Fruit fly (Drosophila melanogaster) whole organism, embryonic: ENCODE results near the gene tsl.

Experiments used
- Abd-B ChIP-seq: fragments of 200-800 bp; sonication (Bioruptor generic); optimal IDR thresholded peaks from 2 replicates; lab custom pipeline; 2018; ENCODE audit warnings: missing biosample characterization, mild to moderate bottlenecking, missing genetic modification characterization, moderate library complexity
- Aef1 ChIP-seq: fragments of 200-800 bp; sonication (Bioruptor generic); IDR thresholded peaks from 3 replicates; pipeline ENCODE4 v1.3.6; 2022; ENCODE audit warnings: missing biosample characterization, missing genetic modification characterization
- Antp ChIP-seq: fragments of 200-800 bp; sonication (Bioruptor generic); optimal IDR thresholded peaks from 3 replicates; lab custom pipeline; 2016; ENCODE audit warnings: missing biosample characterization, missing genetic modification characterization
- Asciz ChIP-seq: fragments of 200-800 bp; sonication (Bioruptor generic); optimal IDR thresholded peaks from 2 replicates; lab custom pipeline; 2017; ENCODE audit warnings: missing biosample characterization, mild to moderate bottlenecking, missing genetic modification characterization, missing genetic modification reagents
- B-H2 ChIP-seq: fragments of 200-800 bp; sonication (Bioruptor generic); optimal IDR thresholded peaks from 2 replicates; lab custom pipeline; 2018; ENCODE audit warnings: missing biosample characterization, mild to moderate bottlenecking, missing genetic modification characterization
- BEAF-32 ChIP-seq: fragments of 200-800 bp; sonication (Bioruptor generic); optimal IDR thresholded peaks from 3 replicates; lab custom pipeline; 2017; ENCODE audit warnings: missing biosample characterization, missing genetic modification characterization, mild to moderate bottlenecking, moderate library complexity, missing genetic modification reagents
- CG10959 ChIP-seq: fragments of 200-800 bp; sonication (Bioruptor generic); IDR thresholded peaks from 2 replicates; pipeline ENCODE4 v1.3.6; 2022; ENCODE audit warnings: missing biosample characterization, missing genetic modification characterization
- CG10979 ChIP-seq: fragments of 200-800 bp; sonication (Bioruptor generic); optimal IDR thresholded peaks from 2 replicates; lab custom pipeline; 2018; ENCODE audit warnings: missing biosample characterization, mild to moderate bottlenecking, missing genetic modification characterization, moderate library complexity
- CG11085 ChIP-seq: fragments of 200-800 bp; sonication (Bioruptor generic); IDR thresholded peaks from 2 replicates; pipeline ENCODE4 v1.3.6; 2022; ENCODE audit warnings: missing biosample characterization, missing genetic modification characterization
- CG11093 ChIP-seq: fragments of 200-800 bp; sonication (Bioruptor generic); IDR thresholded peaks from 3 replicates; pipeline ENCODE4 v1.3.6; 2022; ENCODE audit warnings: missing biosample characterization, missing genetic modification characterization
- CG11456 ChIP-seq: fragments of 200-800 bp; sonication (Bioruptor generic); IDR thresholded peaks from 3 replicates; pipeline ENCODE4 v1.3.6; 2022; ENCODE audit warnings: missing biosample characterization, missing genetic modification characterization
- CG12155 ChIP-seq: fragments of 200-800 bp; sonication (Bioruptor generic); optimal IDR thresholded peaks from 3 replicates; lab custom pipeline; 2016; ENCODE audit warnings: missing biosample characterization, missing genetic modification characterization
- CG12219 ChIP-seq: fragments of 200-800 bp; sonication (Bioruptor generic); optimal IDR thresholded peaks from 3 replicates; lab custom pipeline; 2018; ENCODE audit warnings: missing biosample characterization, mild to moderate bottlenecking, missing genetic modification characterization
- CG13123 ChIP-seq: fragments of 200-800 bp; sonication (Bioruptor generic); optimal IDR thresholded peaks from 2 replicates; lab custom pipeline; 2016; ENCODE audit warnings: missing biosample characterization, missing genetic modification characterization
- CG14860 ChIP-seq: fragments of 200-800 bp; sonication (Bioruptor generic); IDR thresholded peaks from 3 replicates; pipeline ENCODE4 v1.3.6; 2022; ENCODE audit warnings: missing biosample characterization, missing genetic modification characterization; ENCODE audit not compliant: partially characterized antibody
- CG1792 ChIP-seq: fragments of 200-800 bp; sonication (Bioruptor generic); optimal IDR thresholded peaks from 2 replicates; lab custom pipeline; 2016; ENCODE audit warnings: missing biosample characterization, missing genetic modification characterization
- CG18619 ChIP-seq: fragments of 200-800 bp; sonication (Bioruptor generic); optimal IDR thresholded peaks from 3 replicates; lab custom pipeline; 2017; ENCODE audit warnings: missing biosample characterization, mild to moderate bottlenecking, missing genetic modification characterization
- CG18764 ChIP-seq: fragments of 200-800 bp; sonication (Bioruptor generic); optimal IDR thresholded peaks from 3 replicates; lab custom pipeline; 2016; ENCODE audit warnings: missing biosample characterization, missing genetic modification characterization
- CG34224 ChIP-seq: fragments of 200-800 bp; sonication (Bioruptor generic); IDR thresholded peaks from 3 replicates; pipeline ENCODE4 v1.3.6; 2022; ENCODE audit warnings: missing biosample characterization, missing genetic modification characterization; ENCODE audit not compliant: partially characterized antibody
- CG4820 ChIP-seq: fragments of 200-800 bp; sonication (Bioruptor generic); optimal IDR thresholded peaks from 3 replicates; lab custom pipeline; 2016; ENCODE audit warnings: missing biosample characterization, missing genetic modification characterization
- CG7987 ChIP-seq: fragments of 200-800 bp; sonication (Bioruptor generic); optimal IDR thresholded peaks from 2 replicates; lab custom pipeline; 2018; ENCODE audit warnings: missing biosample characterization, mild to moderate bottlenecking, missing genetic modification characterization, moderate library complexity
- CG9215 ChIP-seq: fragments of 200-800 bp; sonication (Bioruptor generic); IDR thresholded peaks from 2 replicates; pipeline ENCODE4 v1.3.6; 2022; ENCODE audit warnings: missing biosample characterization, missing genetic modification characterization
- Dad ChIP-seq: fragments of 200-800 bp; sonication (Bioruptor generic); optimal IDR thresholded peaks from 3 replicates; lab custom pipeline; 2016; ENCODE audit warnings: missing biosample characterization, missing genetic modification characterization
- Dref ChIP-seq: fragments of 200-800 bp; sonication (Bioruptor generic); IDR thresholded peaks from 2 replicates; pipeline ENCODE4 v1.3.6; 2022; ENCODE audit warnings: missing biosample characterization, missing genetic modification characterization
- Fer1 ChIP-seq: fragments of 200-800 bp; sonication (Bioruptor generic); optimal IDR thresholded peaks from 2 replicates; lab custom pipeline; 2017; ENCODE audit warnings: missing biosample characterization, mild to moderate bottlenecking, missing genetic modification characterization
- Fer2 ChIP-seq: fragments of 200-800 bp; sonication (Bioruptor generic); optimal IDR thresholded peaks from 2 replicates; lab custom pipeline; 2018; ENCODE audit warnings: missing biosample characterization, mild to moderate bottlenecking, missing genetic modification characterization, moderate library complexity
- HmgD ChIP-seq: fragments of 200-800 bp; sonication (Bioruptor generic); optimal IDR thresholded peaks from 3 replicates; lab custom pipeline; 2016; ENCODE audit warnings: missing biosample characterization, missing genetic modification characterization
- Hr39 ChIP-seq: fragments of >200 bp; optimal IDR thresholded peaks from 2 replicates; lab custom pipeline; 2017
- Hsf ChIP-seq: fragments of 200-800 bp; sonication (Bioruptor generic); optimal IDR thresholded peaks from 3 replicates; lab custom pipeline; 2016; ENCODE audit warnings: missing biosample characterization, missing genetic modification characterization
- Oaz ChIP-seq: fragments of 200-800 bp; sonication (Bioruptor generic); IDR thresholded peaks from 2 replicates; pipeline ENCODE4 v1.3.6; 2022; ENCODE audit warnings: missing biosample characterization, missing genetic modification characterization
- TFAM ChIP-seq: fragments of 200-800 bp; sonication (Bioruptor generic); optimal IDR thresholded peaks from 2 replicates; lab custom pipeline; 2017; ENCODE audit warnings: missing biosample characterization, missing genetic modification characterization, inconsistent platforms
- ara ChIP-seq: fragments of 200-800 bp; sonication (Bioruptor generic); IDR thresholded peaks from 2 replicates; pipeline ENCODE4 v1.3.6; 2022; ENCODE audit warnings: missing biosample characterization, missing genetic modification characterization
- dm ChIP-seq: fragments of 200-800 bp; sonication (Bioruptor generic); optimal IDR thresholded peaks from 3 replicates; lab custom pipeline; 2016; ENCODE audit warnings: missing biosample characterization, missing genetic modification characterization
- emc ChIP-seq: fragments of 200-800 bp; sonication (Bioruptor generic); optimal IDR thresholded peaks from 2 replicates; lab custom pipeline; 2016; ENCODE audit warnings: missing biosample characterization, missing genetic modification characterization
- fru ChIP-seq: fragments of >200 bp; optimal IDR thresholded peaks from 2 replicates; lab custom pipeline; 2017
- gsb ChIP-seq: fragments of 200-800 bp; sonication (Bioruptor generic); IDR thresholded peaks from 2 replicates; pipeline ENCODE4 v1.3.6; 2022; ENCODE audit warnings: missing biosample characterization, missing genetic modification characterization
- hb ChIP-seq: fragments of 200-800 bp; sonication (Bioruptor generic); IDR thresholded peaks from 3 replicates; pipeline ENCODE4 v1.3.6; 2022; ENCODE audit warnings: missing biosample characterization, missing genetic modification characterization; ENCODE audit not compliant: partially characterized antibody
- ind ChIP-seq: fragments of 200-800 bp; sonication (Bioruptor generic); optimal IDR thresholded peaks from 3 replicates; lab custom pipeline; 2016; ENCODE audit warnings: missing biosample characterization, missing genetic modification characterization
- knrl ChIP-seq: fragments of 200-800 bp; sonication (Bioruptor generic); IDR thresholded peaks from 3 replicates; pipeline ENCODE4 v1.3.6; 2022; ENCODE audit warnings: missing biosample characterization, missing genetic modification characterization; ENCODE audit not compliant: partially characterized antibody
- lbe ChIP-seq: fragments of 200-800 bp; sonication (Bioruptor generic); optimal IDR thresholded peaks from 2 replicates; lab custom pipeline; 2016; ENCODE audit warnings: missing biosample characterization, mild to moderate bottlenecking, missing genetic modification characterization
- oc ChIP-seq: fragments of 200-800 bp; sonication (Bioruptor generic); optimal IDR thresholded peaks from 2 replicates; lab custom pipeline; 2018; ENCODE audit warnings: missing biosample characterization, mild to moderate bottlenecking, missing genetic modification characterization, moderate library complexity
- pfk ChIP-seq: fragments of 200-800 bp; sonication (Bioruptor generic); optimal IDR thresholded peaks from 2 replicates; lab custom pipeline; 2018; ENCODE audit warnings: missing biosample characterization, mild to moderate bottlenecking, missing genetic modification characterization, moderate library complexity
- phol ChIP-seq: fragments of 200-800 bp; sonication (Bioruptor generic); optimal IDR thresholded peaks from 3 replicates; lab custom pipeline; 2018; ENCODE audit warnings: missing biosample characterization, mild to moderate bottlenecking, missing genetic modification characterization, moderate library complexity
- row ChIP-seq: fragments of 200-800 bp; sonication (Bioruptor generic); IDR thresholded peaks from 3 replicates; pipeline ENCODE4 v1.3.6; 2022; ENCODE audit warnings: missing biosample characterization, missing genetic modification characterization
- seq ChIP-seq: fragments of 200-800 bp; sonication (Bioruptor generic); IDR thresholded peaks from 2 replicates; pipeline ENCODE4 v1.3.6; 2022; ENCODE audit warnings: missing biosample characterization, missing genetic modification characterization
- shn ChIP-seq: fragments of 200-800 bp; sonication (Bioruptor generic); optimal IDR thresholded peaks from 3 replicates; lab custom pipeline; 2016; ENCODE audit warnings: missing biosample characterization, missing genetic modification characterization
- slou ChIP-seq: fragments of 200-800 bp; sonication (Bioruptor generic); optimal IDR thresholded peaks from 3 replicates; lab custom pipeline; 2016; ENCODE audit warnings: missing biosample characterization, missing genetic modification characterization
- sqz ChIP-seq: fragments of 200-800 bp; sonication (Bioruptor generic); optimal IDR thresholded peaks from 3 replicates; lab custom pipeline; 2018; ENCODE audit warnings: missing biosample characterization, mild to moderate bottlenecking, missing genetic modification characterization
- sr ChIP-seq: fragments of 200-800 bp; sonication (Bioruptor generic); IDR thresholded peaks from 3 replicates; pipeline ENCODE4 v1.3.6; 2022; ENCODE audit warnings: missing biosample characterization, missing genetic modification characterization
- vfl ChIP-seq: fragments of 200-800 bp; sonication (Bioruptor generic); optimal IDR thresholded peaks from 2 replicates; lab custom pipeline; 2016; ENCODE audit warnings: missing biosample characterization, missing genetic modification characterization
- zen ChIP-seq: fragments of 200-800 bp; sonication (Bioruptor generic); optimal IDR thresholded peaks from 3 replicates; lab custom pipeline; 2018; ENCODE audit warnings: missing biosample characterization, mild to moderate bottlenecking, missing genetic modification characterization, moderate library complexity
- zf30C ChIP-seq: fragments of 200-800 bp; sonication (Bioruptor generic); optimal IDR thresholded peaks from 3 replicates; lab custom pipeline; 2018; ENCODE audit warnings: missing biosample characterization, mild to moderate bottlenecking, missing genetic modification characterization

tsl gene

dm6 chr3R:21781448-21781847, 888 bp downstream of the tsl start (continued):
- TF ChIP-seq Hr39 (lab: Kevin White, UChicago) (no peak), gsb (GFP tag; lab: Robert Waterston, UW) (peak; percentile 61), sqz (peak; percentile 25), emc (GFP tag; lab: Kevin White, UChicago) (peak; percentile 3), Antp (GFP tag; lab: Kevin White, UChicago) (peak; percentile 54), zen (no peak), CG12155 (GFP tag; lab: Kevin White, UChicago) (peak; percentile 51), zf30C (GFP tag; lab: Kevin White, UChicago) (peak; percentile 49), CG9215 (GFP tag; lab: Robert Waterston, UW) (peak; percentile 52; the same call in 1 of the 2 replicates), CG11085 (GFP tag; lab: Robert Waterston, UW) (no peak), pfk (GFP tag; lab: Kevin White, UChicago) (no peak), BEAF-32 (GFP tag; lab: Kevin White, UChicago) (no peak), CG1792 (GFP tag; lab: Kevin White, UChicago) (peak; percentile 20), Aef1 (GFP tag; lab: Robert Waterston, UW) (peak; percentile 74), slou (GFP tag; lab: Kevin White, UChicago) (peak; percentile 16), hb (GFP tag; lab: Robert Waterston, UW) (no peak), shn (GFP tag; lab: Kevin White, UChicago) (peak; percentile 46), ara (GFP tag; lab: Robert Waterston, UW) (0 out of 2 replicates have a peak, but pooled peaks have one; percentile 22), CG10959 (GFP tag; lab: Robert Waterston, UW) (0 out of 2 replicates have a peak, but pooled peaks have one; percentile 34), CG34224 (GFP tag; lab: Robert Waterston, UW) (no peak), oc (tag; lab: Kevin White, UChicago) (no peak), dm (peak; percentile 47), CG11456 (peak; percentile 66; the same call in 2 of the 3 replicates), CG12219 (GFP tag; lab: Kevin White, UChicago) (peak; percentile 62), Dref (GFP tag; lab: Robert Waterston, UW) (no peak), CG14860 (GFP tag; lab: Robert Waterston, UW) (no peak), fru (lab: Kevin White, UChicago) (no peak), lbe (peak; percentile 77), ind (GFP tag; lab: Kevin White, UChicago) (peak; percentile 72), CG7987 (no peak), Fer2 (tag; lab: Kevin White, UChicago) (peak; percentile 18), Dad (GFP tag; lab: Kevin White, UChicago) (peak; percentile 49), Oaz (GFP tag; lab: Robert Waterston, UW) (no peak; the same call in 1 of the 2 replicates), B-H2 (no peak), Fer1 (GFP tag; lab: Kevin White, UChicago) (peak; percentile 73), CG18764 (GFP tag; lab: Kevin White, UChicago) (peak; percentile 45), CG4820 (GFP tag; lab: Kevin White, UChicago) (peak; percentile 61), Abd-B (GFP tag; lab: Kevin White, UChicago) (peak; percentile 64), knrl (GFP tag; lab: Robert Waterston, UW) (no peak), HmgD (GFP tag; lab: Kevin White, UChicago) (no peak), CG11093 (peak; percentile 59; the same call in 1 of the 3 replicates), sr (GFP tag; lab: Robert Waterston, UW) (no peak), CG10979 (tag; lab: Kevin White, UChicago) (peak; percentile 73), Asciz (GFP tag; lab: Kevin White, UChicago) (no peak), row (GFP tag; lab: Robert Waterston, UW) (peak; percentile 83), phol (tag; lab: Kevin White, UChicago) (peak; percentile 74), vfl (no peak), seq (GFP tag; lab: Robert Waterston, UW) (peak; percentile 74), TFAM (GFP tag; lab: Kevin White, UChicago) (no peak), CG13123 (GFP tag; lab: Kevin White, UChicago) (no peak), Hsf (GFP tag; lab: Kevin White, UChicago) (peak; percentile 72), CG18619 (GFP tag; lab: Kevin White, UChicago) (peak; percentile 48)
